Fruit fly (Drosophila melanogaster) whole organism, embryonic: ENCODE measurements around the gene CG44000.

Experiments
- Aef1 ChIP-seq: fragments of 200-800 bp; sonication (Bioruptor generic); IDR thresholded peaks from 3 replicates; pipeline ENCODE4 v1.3.6; 2022; ENCODE audit warnings: missing biosample characterization, missing genetic modification characterization
- B-H1 ChIP-seq: fragments of 200-800 bp; sonication (Bioruptor generic); IDR thresholded peaks from 3 replicates; pipeline ENCODE4 v1.3.6; 2022; ENCODE audit warnings: missing biosample characterization, missing genetic modification characterization
- CG10209 ChIP-seq: fragments of 200-800 bp; sonication (Bioruptor generic); optimal IDR thresholded peaks from 3 replicates; lab custom pipeline; 2017; ENCODE audit warnings: missing biosample characterization, mild to moderate bottlenecking, missing genetic modification characterization, missing genetic modification reagents
- CG10431 ChIP-seq: fragments of 200-800 bp; sonication (Bioruptor generic); optimal IDR thresholded peaks from 3 replicates; lab custom pipeline; 2018; ENCODE audit warnings: missing biosample characterization, mild to moderate bottlenecking, missing genetic modification characterization
- CG10462 ChIP-seq: fragments of 200-800 bp; sonication (Bioruptor generic); optimal IDR thresholded peaks from 2 replicates; lab custom pipeline; 2016; ENCODE audit warnings: missing biosample characterization, missing genetic modification characterization
- CG12219 ChIP-seq: fragments of 200-800 bp; sonication (Bioruptor generic); optimal IDR thresholded peaks from 3 replicates; lab custom pipeline; 2018; ENCODE audit warnings: missing biosample characterization, mild to moderate bottlenecking, missing genetic modification characterization
- CG12299 ChIP-seq: fragments of 200-800 bp; sonication (Bioruptor generic); optimal IDR thresholded peaks from 2 replicates; lab custom pipeline; 2018; ENCODE audit warnings: missing biosample characterization, mild to moderate bottlenecking, missing genetic modification characterization
- CG12659 ChIP-seq: fragments of 200-800 bp; sonication (Bioruptor generic); optimal IDR thresholded peaks from 3 replicates; lab custom pipeline; 2017; ENCODE audit warnings: mild to moderate bottlenecking, missing biosample characterization, missing genetic modification reagents, missing genetic modification characterization
- CG13123 ChIP-seq: fragments of 200-800 bp; sonication (Bioruptor generic); optimal IDR thresholded peaks from 2 replicates; lab custom pipeline; 2016; ENCODE audit warnings: missing biosample characterization, missing genetic modification characterization
- CG1603 ChIP-seq: fragments of 200-800 bp; sonication (Bioruptor generic); optimal IDR thresholded peaks from 2 replicates; lab custom pipeline; 2019; ENCODE audit warnings: missing biosample characterization, mild to moderate bottlenecking, missing genetic modification characterization, moderate library complexity
- CG17328 ChIP-seq: fragments of 200-800 bp; sonication (Bioruptor generic); IDR thresholded peaks from 2 replicates; pipeline ENCODE4 v1.3.6; 2022; ENCODE audit warnings: missing biosample characterization, missing genetic modification characterization
- CG18619 ChIP-seq: fragments of 200-800 bp; sonication (Bioruptor generic); optimal IDR thresholded peaks from 3 replicates; lab custom pipeline; 2017; ENCODE audit warnings: missing biosample characterization, mild to moderate bottlenecking, missing genetic modification characterization
- CG30431 ChIP-seq: fragments of 200-800 bp; sonication (Bioruptor generic); optimal IDR thresholded peaks from 2 replicates; lab custom pipeline; 2017; ENCODE audit warnings: missing biosample characterization, missing genetic modification characterization
- CG34376 ChIP-seq: fragments of 200-800 bp; sonication (Bioruptor generic); optimal IDR thresholded peaks from 2 replicates; lab custom pipeline; 2018; ENCODE audit warnings: missing biosample characterization, mild to moderate bottlenecking, missing genetic modification characterization
- CG4360 ChIP-seq: fragments of 200-800 bp; sonication (Bioruptor generic); IDR thresholded peaks from 2 replicates; pipeline ENCODE4 v1.3.6; 2022; ENCODE audit warnings: missing biosample characterization, missing genetic modification characterization
- CG4707 ChIP-seq: fragments of 200-800 bp; sonication (Bioruptor generic); optimal IDR thresholded peaks from 2 replicates; lab custom pipeline; 2018; ENCODE audit warnings: missing biosample characterization, mild to moderate bottlenecking, missing genetic modification characterization, moderate library complexity
- CG6683 ChIP-seq: fragments of 200-800 bp; sonication (Bioruptor generic); optimal IDR thresholded peaks from 2 replicates; lab custom pipeline; 2017; ENCODE audit warnings: missing biosample characterization, mild to moderate bottlenecking, missing genetic modification characterization, missing genetic modification reagents
- CG7271 ChIP-seq: fragments of 200-800 bp; sonication (Bioruptor generic); optimal IDR thresholded peaks from 2 replicates; lab custom pipeline; 2018; ENCODE audit warnings: missing biosample characterization, mild to moderate bottlenecking, missing genetic modification characterization, moderate library complexity
- CG7357 ChIP-seq: fragments of 200-800 bp; sonication (Bioruptor generic); IDR thresholded peaks from 3 replicates; pipeline ENCODE4 v1.3.6; 2022; ENCODE audit warnings: missing biosample characterization, missing genetic modification characterization
- CG8281 ChIP-seq: fragments of 200-800 bp; sonication (Bioruptor generic); optimal IDR thresholded peaks from 2 replicates; lab custom pipeline; 2018; ENCODE audit warnings: missing biosample characterization, mild to moderate bottlenecking, missing genetic modification characterization, moderate library complexity
- CHES-1-like ChIP-seq: fragments of 200-800 bp; sonication (Bioruptor generic); optimal IDR thresholded peaks from 2 replicates; lab custom pipeline; 2016; ENCODE audit warnings: missing biosample characterization, missing genetic modification characterization
- CoRest ChIP-seq: fragments of 200-800 bp; sonication (Bioruptor generic); optimal IDR thresholded peaks from 3 replicates; lab custom pipeline; 2018; ENCODE audit warnings: missing biosample characterization, mild to moderate bottlenecking, missing genetic modification characterization, moderate library complexity
- Eip74EF ChIP-seq, 2 experiments: fragments of 200-800 bp in 1 of 2; fragments of >200 bp in 1 of 2; sonication (Bioruptor generic) in 1 of 2; optimal IDR thresholded peaks; 2 replicates each; lab custom pipeline; 2017 to 2019; ENCODE audit warnings: missing biosample characterization in 2 of 2, missing genetic modification characterization in 2 of 2, mild to moderate bottlenecking in 1 of 2, moderate library complexity in 1 of 2
- Oli ChIP-seq: fragments of 200-800 bp; sonication (Bioruptor generic); optimal IDR thresholded peaks from 2 replicates; lab custom pipeline; 2018; ENCODE audit warnings: missing biosample characterization, mild to moderate bottlenecking, missing genetic modification characterization, moderate library complexity
- Rfx ChIP-seq: fragments of 200-800 bp; sonication (Bioruptor generic); IDR thresholded peaks from 2 replicates; pipeline ENCODE4 v1.3.6; 2022; ENCODE audit warnings: missing biosample characterization, missing genetic modification characterization
- Scr ChIP-seq: fragments of 200-800 bp; sonication (Bioruptor generic); IDR thresholded peaks from 2 replicates; pipeline ENCODE4 v1.3.6; 2022; ENCODE audit warnings: missing biosample characterization, missing genetic modification characterization; ENCODE audit not compliant: partially characterized antibody
- Side ChIP-seq: fragments of 200-800 bp; sonication (Bioruptor generic); optimal IDR thresholded peaks from 2 replicates; lab custom pipeline; 2016; ENCODE audit warnings: missing biosample characterization, missing genetic modification characterization
- Six4 ChIP-seq: fragments of 200-800 bp; sonication (Bioruptor generic); optimal IDR thresholded peaks from 2 replicates; lab custom pipeline; 2016; ENCODE audit warnings: missing biosample characterization, missing genetic modification characterization
- Sry-δ ChIP-seq: fragments of 200-800 bp; sonication (Bioruptor generic); optimal IDR thresholded peaks from 2 replicates; lab custom pipeline; 2016; ENCODE audit warnings: missing biosample characterization, missing genetic modification characterization
- TFAM ChIP-seq: fragments of 200-800 bp; sonication (Bioruptor generic); optimal IDR thresholded peaks from 2 replicates; lab custom pipeline; 2017; ENCODE audit warnings: missing biosample characterization, missing genetic modification characterization, inconsistent platforms
- Tbp ChIP-seq: fragments of >200 bp; optimal IDR thresholded peaks from 2 replicates; lab custom pipeline; 2018; ENCODE audit warnings: missing biosample characterization, missing genetic modification characterization
- aop ChIP-seq: fragments of 200-800 bp; sonication (Bioruptor generic); IDR thresholded peaks from 2 replicates; pipeline ENCODE4 v1.3.6; 2022; ENCODE audit warnings: missing biosample characterization, missing genetic modification characterization
- bbx ChIP-seq: fragments of 200-800 bp; sonication (Bioruptor generic); IDR thresholded peaks from 2 replicates; pipeline ENCODE4 v1.3.6; 2022; ENCODE audit warnings: missing biosample characterization, missing genetic modification characterization; ENCODE audit not compliant: partially characterized antibody
- btn ChIP-seq: fragments of 200-800 bp; sonication (Bioruptor generic); optimal IDR thresholded peaks from 2 replicates; lab custom pipeline; 2016; ENCODE audit warnings: missing biosample characterization, missing genetic modification characterization
- crol ChIP-seq: fragments of 200-800 bp; sonication (Bioruptor generic); IDR thresholded peaks from 2 replicates; pipeline ENCODE4 v1.3.6; 2022; ENCODE audit warnings: missing biosample characterization, missing genetic modification characterization
- crp ChIP-seq, 2 experiments: fragments of 200-800 bp; sonication (Bioruptor generic); optimal IDR thresholded peaks; 2 replicates in 1 of 2; 3 replicates in 1 of 2; lab custom pipeline; 2017; ENCODE audit warnings: missing biosample characterization in 2 of 2, missing genetic modification characterization in 2 of 2, mild to moderate bottlenecking in 1 of 2, moderate library complexity in 1 of 2
- dmrt11E ChIP-seq: fragments of 200-800 bp; sonication (Bioruptor generic); optimal IDR thresholded peaks from 3 replicates; lab custom pipeline; 2018; ENCODE audit warnings: missing biosample characterization, mild to moderate bottlenecking, missing genetic modification characterization, moderate library complexity
- dmrt99B ChIP-seq: fragments of 200-800 bp; sonication (Bioruptor generic); optimal IDR thresholded peaks from 2 replicates; lab custom pipeline; 2018; ENCODE audit warnings: missing biosample characterization, mild to moderate bottlenecking, missing genetic modification characterization, moderate library complexity
- en ChIP-seq: fragments of 200-800 bp; sonication (Bioruptor generic); optimal IDR thresholded peaks from 2 replicates; lab custom pipeline; 2016; ENCODE audit warnings: missing biosample characterization, missing genetic modification characterization
- gt ChIP-seq: fragments of 200-800 bp; sonication (Bioruptor generic); IDR thresholded peaks from 2 replicates; pipeline ENCODE4 v1.3.6; 2022; ENCODE audit warnings: missing biosample characterization, missing genetic modification characterization
- ind ChIP-seq: fragments of 200-800 bp; sonication (Bioruptor generic); optimal IDR thresholded peaks from 3 replicates; lab custom pipeline; 2016; ENCODE audit warnings: missing biosample characterization, missing genetic modification characterization
- jing ChIP-seq: fragments of 200-800 bp; sonication (Bioruptor generic); optimal IDR thresholded peaks from 2 replicates; lab custom pipeline; 2018; ENCODE audit warnings: missing biosample characterization, mild to moderate bottlenecking, missing genetic modification characterization
- kah ChIP-seq: fragments of 200-800 bp; sonication (Bioruptor generic); optimal IDR thresholded peaks from 2 replicates; lab custom pipeline; 2018; ENCODE audit warnings: missing biosample characterization, mild to moderate bottlenecking, missing genetic modification characterization
- kni ChIP-seq: fragments of 200-800 bp; sonication (Bioruptor generic); optimal IDR thresholded peaks from 3 replicates; lab custom pipeline; 2017; ENCODE audit warnings: mild to moderate bottlenecking, missing biosample characterization, missing genetic modification reagents, missing genetic modification characterization
- pho ChIP-seq: fragments of 200-800 bp; sonication (Bioruptor generic); optimal IDR thresholded peaks from 2 replicates; lab custom pipeline; 2016; ENCODE audit warnings: missing biosample characterization, missing genetic modification characterization
- prd ChIP-seq, 3 experiments: fragments of >200 bp in 2 of 3; fragments of 200-800 bp in 1 of 3; sonication (Bioruptor generic) in 1 of 3; optimal IDR thresholded peaks in 2 of 3; IDR thresholded peaks in 1 of 3; 2 replicates in 2 of 3; 3 replicates in 1 of 3; pipeline versions ENCODE4 v1.3.6 to Lab custom; 2017 to 2022; ENCODE audit warnings: missing biosample characterization in 1 of 3, missing genetic modification characterization in 1 of 3
- pum ChIP-seq: fragments of 200-800 bp; sonication (Bioruptor generic); optimal IDR thresholded peaks from 2 replicates; lab custom pipeline; 2016; ENCODE audit warnings: missing biosample characterization, missing genetic modification characterization
- ssp ChIP-seq: fragments of 200-800 bp; sonication (Bioruptor generic); IDR thresholded peaks from 2 replicates; pipeline ENCODE4 v1.3.6; 2022; ENCODE audit warnings: missing biosample characterization, missing genetic modification characterization
- tgo ChIP-seq: fragments of 200-800 bp; sonication (Bioruptor generic); IDR thresholded peaks from 3 replicates; pipeline ENCODE4 v1.3.6; 2022; ENCODE audit warnings: missing biosample characterization, missing genetic modification characterization
- zfh1 ChIP-seq: fragments of 200-800 bp; sonication (Bioruptor generic); IDR thresholded peaks from 3 replicates; pipeline ENCODE4 v1.3.6; 2022; ENCODE audit warnings: missing biosample characterization, missing genetic modification characterization

The CG44000 gene

DNA sequence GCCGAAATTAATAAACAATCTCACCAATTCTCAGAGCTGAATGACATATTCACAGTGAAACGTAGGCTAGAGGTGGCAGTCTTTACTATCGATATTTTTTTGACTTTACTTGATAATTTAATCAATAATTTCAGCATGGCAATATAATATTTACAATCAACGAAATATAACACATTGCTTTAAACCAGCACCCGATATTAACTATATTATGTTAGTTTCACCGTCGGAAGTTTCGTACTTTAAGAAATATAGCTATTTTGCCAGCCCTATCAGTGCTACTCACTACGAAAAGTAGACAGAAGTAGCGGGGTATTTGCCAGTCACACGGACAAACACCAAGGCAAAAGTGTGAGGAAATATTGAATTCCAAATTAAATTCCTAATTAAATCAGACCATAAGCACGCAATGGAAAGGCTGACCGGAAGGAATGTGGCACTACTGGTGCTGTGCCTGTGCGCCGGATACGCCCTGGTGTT is 32.2 kb upstream of the CG44000 start, which contains the start of the genes CG31917, Tfb5 and SelT (continued):
- TF ChIP-seq Scr (GFP tag; lab: Robert Waterston, UW), result peak; percentile 86
- TF ChIP-seq Oli, result peak; percentile 15
- TF ChIP-seq pho (GFP tag; lab: Kevin White, UChicago), result peak; percentile 77
- TF ChIP-seq bbx (GFP tag; lab: Robert Waterston, UW), result peak; percentile 39; the same call in 1 of the 2 replicates
- TF ChIP-seq CG12659 (GFP tag; lab: Kevin White, UChicago), result peak; percentile 84
- peak; percentile 52 for TF ChIP-seq dmrt11E (tag; lab: Kevin White, UChicago)
- peak; percentile 43; the same call in 1 of the 3 replicates for TF ChIP-seq tgo (GFP tag; lab: Robert Waterston, UW)
- no peak for TF ChIP-seq crol
- TF ChIP-seq en (GFP tag; lab: Kevin White, UChicago), result no peak
- TF ChIP-seq CG18619 (GFP tag; lab: Kevin White, UChicago), result no peak
- TF ChIP-seq ssp, result 0 out of 2 replicates have a peak, but pooled peaks have one; percentile 23
- no peak for TF ChIP-seq CG7357 (GFP tag; lab: Robert Waterston, UW)
- TF ChIP-seq CG7271 (tag; lab: Kevin White, UChicago), result no peak
- TF ChIP-seq CG30431 (GFP tag; lab: Kevin White, UChicago), result no peak
- TF ChIP-seq CG4360 (GFP tag; lab: Robert Waterston, UW), result no peak
- peak; percentile 91 for TF ChIP-seq Sry-δ (GFP tag; lab: Kevin White, UChicago)
- no peak for TF ChIP-seq kah (GFP tag; lab: Kevin White, UChicago)
- no peak for TF ChIP-seq aop (GFP tag; lab: Robert Waterston, UW)
- no peak for TF ChIP-seq CG13123 (GFP tag; lab: Kevin White, UChicago)
- TF ChIP-seq CG34376 (GFP tag; lab: Kevin White, UChicago), result peak; percentile 3
- no peak for TF ChIP-seq prd (optimal IDR thresholded peaks at IDR 0.05; lab: Kevin White, UChicago)
- TF ChIP-seq prd (GFP tag; IDR thresholded peaks at IDR 0.05; lab: Robert Waterston, UW), result peak; percentile 55; the same call in 2 of the 3 replicates
- peak; percentile 22; the same call in 1 of the 3 replicates for TF ChIP-seq Aef1
- peak in 1 of 2 experiments; percentile 4 for TF ChIP-seq Eip74EF (GFP tag; optimal IDR thresholded peaks at IDR 0.05; lab: Kevin White, UChicago)
- TF ChIP-seq CG12219 (GFP tag; lab: Kevin White, UChicago), result peak; percentile 11
- peak; percentile 41 for TF ChIP-seq CG10209
- no peak for TF ChIP-seq CG4707 (GFP tag; lab: Kevin White, UChicago)
- TF ChIP-seq CG10431, result no peak
- no peak for TF ChIP-seq CG17328
- TF ChIP-seq crp (GFP tag; optimal IDR thresholded peaks at IDR 0.05; lab: Kevin White, UChicago), result no peak
- TF ChIP-seq CG12299 (tag; lab: Kevin White, UChicago), result peak; percentile 59
- TF ChIP-seq dmrt99B, result no peak
- TF ChIP-seq kni (GFP tag; lab: Kevin White, UChicago), result no peak
- TF ChIP-seq CG6683 (GFP tag; lab: Kevin White, UChicago), result no peak
- peak; percentile 75 for TF ChIP-seq CG1603 (tag; lab: Kevin White, UChicago)
- no peak for TF ChIP-seq B-H1
- TF ChIP-seq gt (GFP tag; lab: Robert Waterston, UW), result no peak
- TF ChIP-seq CoRest (tag; lab: Kevin White, UChicago), result peak; percentile 70
- peak; percentile 71 for TF ChIP-seq CHES-1-like
- peak; percentile 80 for TF ChIP-seq Rfx (GFP tag; lab: Robert Waterston, UW)
- TF ChIP-seq Tbp (GFP tag; lab: Kevin White, UChicago), result no peak
- TF ChIP-seq ind (GFP tag; lab: Kevin White, UChicago), result peak; percentile 47
- peak; percentile 59; the same call in 1 of the 3 replicates for TF ChIP-seq zfh1 (GFP tag; lab: Robert Waterston, UW)
- TF ChIP-seq CG8281 (tag; lab: Kevin White, UChicago), result no peak
- no peak for TF ChIP-seq jing (GFP tag; lab: Kevin White, UChicago)
- no peak for TF ChIP-seq Six4 (GFP tag; lab: Kevin White, UChicago)
- no peak for TF ChIP-seq btn (GFP tag; lab: Kevin White, UChicago)
- peak; percentile 15 for TF ChIP-seq pum (GFP tag; lab: Kevin White, UChicago)
- no peak for TF ChIP-seq TFAM (GFP tag; lab: Kevin White, UChicago)
- TF ChIP-seq Side (GFP tag; lab: Kevin White, UChicago), result no peak
- peak; percentile 12 for TF ChIP-seq CG10462 (GFP tag; lab: Kevin White, UChicago)
